Fruit fly (Drosophila melanogaster) S2 (cell line): ENCODE measurements around the gene CG4456.

Experiments used
- CG8478 ChIP-seq: fragments of >200 bp; optimal IDR thresholded peaks from 2 replicates; lab custom pipeline; 2018
- CTCF ChIP-seq, 2 experiments: fragments of >200 bp; optimal IDR thresholded peaks; 2 replicates each; lab custom pipeline; 2018

CG4456 gene

dm6 chr3L:9379484-9380343 is 7.2 kb downstream of the CG4456 start, which contains the start of gene Hsp67Ba:
Gene Hsp67Ba (minus strand): TSS chr3L:9379534.
- TF ChIP-seq CG8478 (lab: Kevin White, UChicago) (no peak), CTCF (optimal IDR thresholded peaks at IDR 0.05; lab: Kevin White, UChicago) (no peak)

- TF ChIP-seq CTCF (optimal IDR thresholded peaks at IDR 0.05; lab: Kevin White, UChicago) = no peak
- TF ChIP-seq CG8478 (lab: Kevin White, UChicago) = no peak
Observed at dm6 chr3L:9380344-9380849, 7.9 kb downstream of the CG4456 start.

dm6 chr3L:9381602-9382001 is 9.1 kb downstream of the CG4456 start, which contains the start of gene Hsp23:
Gene Hsp23 (plus strand): TSS chr3L:9381882.
- TF ChIP-seq CTCF (optimal IDR thresholded peaks at IDR 0.05; lab: Kevin White, UChicago) = no peak
- no peak for TF ChIP-seq CG8478 (lab: Kevin White, UChicago)

- TF ChIP-seq CG8478 (lab: Kevin White, UChicago) = no peak
- TF ChIP-seq CTCF (optimal IDR thresholded peaks at IDR 0.05; lab: Kevin White, UChicago) = no peak
Observed at dm6 chr3L:9383345-9384075, 11.0 kb downstream of the CG4456 start, which contains the start of gene Hsp27. Gene Hsp27 (plus strand): TSS chr3L:9384063.

- TF ChIP-seq CTCF (optimal IDR thresholded peaks at IDR 0.05; lab: Kevin White, UChicago) (no peak), CG8478 (lab: Kevin White, UChicago) (no peak)
Observed at dm6 chr3L:9384445-9385079, 12.0 kb downstream of the CG4456 start.

- TF ChIP-seq CG8478 (lab: Kevin White, UChicago) (no peak), CTCF (optimal IDR thresholded peaks at IDR 0.05; lab: Kevin White, UChicago) (no peak)
Observed at dm6 chr3L:9391340-9391980, 18.9 kb downstream of the CG4456 start.

dm6 chr3L:9396038-9396437 is 23.5 kb downstream of the CG4456 start:
- TF ChIP-seq CG8478 (lab: Kevin White, UChicago) (no peak), CTCF (optimal IDR thresholded peaks at IDR 0.05; lab: Kevin White, UChicago) (no peak)

DNA sequence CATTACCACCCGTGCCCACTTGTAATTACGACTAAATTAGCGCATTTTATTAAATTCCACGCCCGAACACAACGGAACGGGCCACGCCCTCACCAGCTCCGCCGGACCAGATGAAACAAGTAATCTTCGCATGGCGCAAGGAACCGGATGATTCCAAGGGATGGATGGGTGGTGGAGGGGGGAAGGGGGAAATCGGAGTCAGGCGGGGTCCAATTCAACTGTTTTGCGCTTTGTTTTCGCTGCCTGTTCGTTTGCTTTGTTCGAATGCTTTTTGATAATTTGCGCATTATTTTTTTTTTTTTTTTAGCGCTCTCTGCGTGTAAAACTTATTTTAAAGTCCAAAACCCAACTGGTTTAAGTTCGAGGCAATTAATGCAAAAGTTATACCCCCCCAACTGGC is 24.2 kb downstream of the CG4456 start:
- TF ChIP-seq CG8478 (lab: Kevin White, UChicago) (no peak), CTCF (optimal IDR thresholded peaks at IDR 0.05; lab: Kevin White, UChicago) (no peak)

DNA sequence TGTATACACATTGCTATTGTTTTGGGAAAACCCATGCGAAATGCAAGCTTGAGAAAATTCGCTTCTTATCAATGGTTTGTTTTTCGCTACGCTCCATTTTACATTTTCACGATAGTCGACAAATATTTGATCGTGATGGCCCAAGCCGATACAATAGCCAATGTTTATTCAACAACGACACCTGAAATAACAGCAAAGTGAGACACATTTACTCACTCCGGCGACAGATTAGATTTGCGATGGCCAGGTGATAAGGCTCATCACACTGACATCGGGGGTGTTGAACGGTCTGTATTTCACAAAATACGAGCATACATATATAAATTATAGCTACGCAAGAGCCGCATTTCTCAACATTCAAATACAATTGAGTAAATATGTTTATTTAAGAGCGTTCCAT is 24.6 kb downstream of the CG4456 start:
- TF ChIP-seq CTCF (optimal IDR thresholded peaks at IDR 0.05; lab: Kevin White, UChicago) = no peak

DNA sequence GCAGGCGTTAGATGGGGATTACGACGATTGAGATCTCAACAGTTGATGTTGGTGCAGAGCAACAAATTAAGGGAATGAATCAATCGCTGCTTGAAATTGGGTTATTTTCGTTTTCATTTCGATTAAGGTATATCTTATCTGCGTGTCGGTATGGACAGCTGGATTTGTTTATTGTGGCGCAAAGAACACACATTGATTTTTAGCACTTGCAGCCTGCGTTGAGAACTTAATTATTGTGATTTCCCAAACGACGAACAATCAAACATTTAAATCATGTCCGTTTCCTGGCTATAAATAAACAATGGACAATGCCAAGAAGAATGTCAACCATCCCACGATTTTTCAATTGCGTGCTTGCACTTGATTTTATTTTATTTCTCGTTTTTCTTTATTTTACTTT is 25.5 kb downstream of the CG4456 start:
- no peak for TF ChIP-seq CTCF (optimal IDR thresholded peaks at IDR 0.05; lab: Kevin White, UChicago)
- TF ChIP-seq CG8478 (lab: Kevin White, UChicago) = no peak

DNA sequence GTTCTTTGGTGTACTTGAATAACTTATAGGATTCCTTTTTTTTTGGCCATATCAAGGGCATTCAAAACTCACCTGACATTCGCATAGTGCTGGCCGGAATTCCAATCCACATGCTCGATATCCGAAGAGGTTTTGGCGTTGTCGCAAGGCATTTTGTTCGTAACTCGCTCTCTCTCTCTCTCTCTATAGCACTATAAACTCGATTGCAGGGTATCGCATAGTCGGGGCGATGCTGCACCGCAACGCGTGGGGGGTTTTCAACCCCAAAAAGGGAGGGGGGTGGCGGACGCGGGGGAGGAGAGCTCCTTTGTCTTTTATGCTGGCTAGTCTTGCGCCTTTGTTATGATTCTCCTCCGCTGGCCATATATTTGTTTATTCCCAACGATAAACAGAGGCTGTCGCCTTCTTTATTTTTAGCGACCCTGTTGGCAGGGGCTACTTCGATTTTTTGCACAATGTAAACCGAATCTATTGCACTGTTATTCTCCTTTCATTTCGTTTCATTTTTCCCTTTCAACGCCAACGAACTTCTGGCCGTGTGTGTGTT is 26.0 kb downstream of the CG4456 start:
- TF ChIP-seq CG8478 (lab: Kevin White, UChicago) (no peak), CTCF (optimal IDR thresholded peaks at IDR 0.05; lab: Kevin White, UChicago) (no peak)

- TF ChIP-seq CTCF (optimal IDR thresholded peaks at IDR 0.05; lab: Kevin White, UChicago) (peak in 1 of 2 experiments; percentile 10), CG8478 (lab: Kevin White, UChicago) (no peak)
Observed at dm6 chr3L:9399013-9399750, 26.7 kb downstream of the CG4456 start, which contains the start of gene CG4080. Gene CG4080 (minus strand): TSS chr3L:9399227.

- no peak for TF ChIP-seq CG8478 (lab: Kevin White, UChicago)
- no peak for TF ChIP-seq CTCF (optimal IDR thresholded peaks at IDR 0.05; lab: Kevin White, UChicago)
Observed at dm6 chr3L:9399855-9400254, 27.3 kb downstream of the CG4456 start.
